Worm (Caenorhabditis elegans) whole organism, midembryonic: ENCODE results near the gene C08B6.14.

Experiments used
- T22C8.4 ChIP-seq: fragments of 200-800 bp; sonication (Bioruptor generic); IDR thresholded peaks from 2 replicates; pipeline ENCODE4 v1.3.6; 2022; ENCODE audit warnings: missing genetic modification characterization, missing compliant biosample characterization
- flt-1 ChIP-seq: fragments of 200-800 bp; sonication (Bioruptor generic); IDR thresholded peaks from 2 replicates; pipeline ENCODE4 v1.3.6; 2022; ENCODE audit warnings: missing genetic modification characterization, missing compliant biosample characterization
- ref-1 ChIP-seq: fragments of 200-800 bp; sonication (Bioruptor generic); conservative IDR thresholded peaks from 2 replicates; pipeline ENCODE4 v1.3.6; 2022; ENCODE audit warnings: missing genetic modification reagents, missing genetic modification characterization, missing compliant biosample characterization

DNA sequence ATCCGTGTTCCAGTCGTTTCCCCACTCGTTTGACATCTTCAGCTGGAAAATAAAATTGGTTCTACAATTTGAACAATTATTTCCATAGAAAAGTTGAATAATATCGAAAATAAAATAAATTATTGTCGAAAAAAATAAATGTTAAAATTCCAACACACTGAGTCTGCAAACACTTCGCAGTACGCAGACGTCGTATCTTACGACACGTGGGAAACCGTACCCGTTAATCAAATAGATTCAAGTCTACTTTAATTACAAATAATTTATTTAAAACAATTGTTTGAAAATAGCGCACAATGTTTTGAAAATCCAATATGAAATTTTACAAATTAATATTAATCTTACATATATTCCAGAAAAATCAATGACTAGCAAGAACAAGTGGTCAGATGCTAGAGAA, 46.9 kb downstream of the C08B6.14 start, which contains the start of gene yif-1:
- no peak for TF ChIP-seq ref-1 (GFP tag; lab: Robert Waterston, UW)
- TF ChIP-seq flt-1 (GFP tag; lab: Robert Waterston, UW): no peak
- TF ChIP-seq T22C8.4 (GFP tag; lab: Robert Waterston, UW): no peak
